Worm (Caenorhabditis elegans): ENCODE data around the gene srt-55.

Gene srt-55

DNA sequence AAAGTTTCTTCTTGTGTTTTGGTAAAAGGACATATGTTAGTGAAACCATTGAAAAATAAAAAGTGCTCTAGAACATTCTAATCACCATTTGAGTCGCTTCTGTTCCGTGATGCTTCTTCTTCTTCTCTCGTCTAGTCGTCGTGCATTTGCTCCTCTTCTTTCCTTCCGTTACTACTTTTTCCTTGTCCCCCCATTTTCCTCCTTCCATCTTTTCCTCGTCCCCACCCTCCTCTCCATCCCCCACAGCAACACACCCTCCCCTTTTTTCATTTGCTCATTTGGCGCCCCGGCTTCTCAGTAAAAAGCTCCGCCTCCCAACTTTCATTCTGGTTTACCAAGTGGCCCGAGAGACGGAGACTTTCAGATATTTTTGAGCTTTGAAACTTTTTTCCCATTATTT lies 45.4 kb upstream of the srt-55 start (continued):
- peak; percentile 73 for TF ChIP-seq fkh-8 (tag; optimal IDR thresholded peaks at IDR 0.05)
- no peak for TF ChIP-seq hpl-2 (GFP tag; optimal IDR thresholded peaks at IDR 0.05)
- TF ChIP-seq fkh-4 (tag; optimal IDR thresholded peaks at IDR 0.05; ENCODE audit: borderline replicate concordance) = no peak
- TF ChIP-seq swsn-7 (tag; optimal IDR thresholded peaks at IDR 0.05) = no peak
- TF ChIP-seq F16B12.6 (tag; optimal IDR thresholded peaks at IDR 0.05) = no peak
- TF ChIP-seq nhr-20 (tag; optimal IDR thresholded peaks at IDR 0.05) = no peak
- no peak for TF ChIP-seq ceh-88 (GFP tag; IDR thresholded peaks at IDR 0.05)
- no peak for TF ChIP-seq ceh-63 (GFP tag; optimal IDR thresholded peaks at IDR 0.05)
- TF ChIP-seq ces-1 (GFP tag; optimal IDR thresholded peaks at IDR 0.05) = peak; percentile 26
- peak in 2 of 3 experiments; percentile 10 to 49 for TF ChIP-seq ceh-82 (tag; optimal IDR thresholded peaks at IDR 0.05)
- TF ChIP-seq mdl-1 (tag; optimal IDR thresholded peaks at IDR 0.05) = no peak
- TF ChIP-seq mep-1 (tag; optimal IDR thresholded peaks at IDR 0.05) = peak; percentile 11
- TF ChIP-seq pqm-1 (tag; optimal IDR thresholded peaks at IDR 0.05) = no peak
- TF ChIP-seq nhr-84 (tag; optimal IDR thresholded peaks at IDR 0.05) = no peak
- no peak for TF ChIP-seq Y116A8C.19 (tag; optimal IDR thresholded peaks at IDR 0.05; ENCODE audit: borderline replicate concordance)
- TF ChIP-seq lin-39 (tag; optimal IDR thresholded peaks at IDR 0.05) = no peak

DNA sequence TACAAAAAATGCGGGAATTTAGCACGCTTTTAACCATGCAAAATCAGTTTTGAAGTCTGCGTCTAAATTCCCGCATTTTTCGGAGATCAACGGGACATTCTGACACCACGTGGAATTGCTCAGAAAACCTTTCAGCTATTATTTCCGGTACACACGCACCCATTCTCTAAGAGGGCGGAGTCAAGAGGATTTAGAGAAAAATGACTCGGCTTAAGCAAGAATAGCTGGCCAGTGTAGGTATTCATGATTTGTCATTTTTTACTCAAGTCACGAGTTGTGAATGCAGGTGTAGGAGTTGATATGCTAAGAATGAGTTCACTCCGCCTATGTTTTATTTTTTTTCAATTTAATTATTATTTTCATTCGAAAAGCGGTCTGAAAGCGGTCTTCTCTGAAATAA lies 44.4 kb upstream of the srt-55 start:
- TF ChIP-seq dsc-1 (tag; optimal IDR thresholded peaks at IDR 0.05) (peak; percentile 60), unc-62 (GFP tag; optimal IDR thresholded peaks at IDR 0.05) (no peak), nhr-19 (GFP tag; conservative IDR thresholded peaks at IDR 0.05) (no peak), sptf-1 (tag; optimal IDR thresholded peaks at IDR 0.05) (no peak), nhr-28 (tag; optimal IDR thresholded peaks at IDR 0.05) (no peak), unc-86 (tag; optimal IDR thresholded peaks at IDR 0.05) (no peak), pqm-1 (tag; optimal IDR thresholded peaks at IDR 0.05) (no peak), skn-1 (tag; optimal IDR thresholded peaks at IDR 0.05) (no peak), nhr-85 (tag) (no peak), lin-39 (tag; optimal IDR thresholded peaks at IDR 0.05) (no peak), sup-37 (GFP tag; optimal IDR thresholded peaks at IDR 0.05) (no peak), mef-2 (tag; optimal IDR thresholded peaks at IDR 0.05) (no peak), nhr-47 (tag; optimal IDR thresholded peaks at IDR 0.05) (peak; percentile 61), irx-1 (tag; optimal IDR thresholded peaks at IDR 0.05) (no peak), ces-1 (GFP tag; optimal IDR thresholded peaks at IDR 0.05) (no peak), hlh-17 (GFP tag; optimal IDR thresholded peaks at IDR 0.05; ENCODE audit: borderline replicate concordance) (no peak), isw-1 (GFP tag; IDR thresholded peaks at IDR 0.05) (no peak), lin-35 (GFP tag; optimal IDR thresholded peaks at IDR 0.05) (peak in 1 of 2 experiments; percentile 1), unc-30 (tag; optimal IDR thresholded peaks at IDR 0.05) (no peak), swsn-7 (tag; optimal IDR thresholded peaks at IDR 0.05) (peak; percentile 32), lin-13 (GFP tag; optimal IDR thresholded peaks at IDR 0.05) (no peak), nhr-12 (tag; optimal IDR thresholded peaks at IDR 0.05) (no peak), tlp-1 (tag; optimal IDR thresholded peaks at IDR 0.05) (no peak), ceh-90 (tag; optimal IDR thresholded peaks at IDR 0.05) (no peak), efl-1 (optimal IDR thresholded peaks at IDR 0.05) (no peak), efl-1 (GFP tag; optimal IDR thresholded peaks at IDR 0.05 in 1 of 2) (peak in 1 of 2 experiments; percentile 80), pax-3 (tag; optimal IDR thresholded peaks at IDR 0.05) (peak; percentile 40), nhr-20 (tag; optimal IDR thresholded peaks at IDR 0.05) (no peak), Y116A8C.19 (tag; optimal IDR thresholded peaks at IDR 0.05; ENCODE audit: borderline replicate concordance) (no peak), hpl-2 (GFP tag; optimal IDR thresholded peaks at IDR 0.05) (no peak), sox-4 (tag; optimal IDR thresholded peaks at IDR 0.05) (peak; percentile 77), nhr-11 (tag; optimal IDR thresholded peaks at IDR 0.05) (no peak), unc-98 (GFP tag; IDR thresholded peaks at IDR 0.05) (no peak), elt-2 (tag; optimal IDR thresholded peaks at IDR 0.05) (no peak), ets-5 (GFP tag; IDR thresholded peaks at IDR 0.05) (no peak), fkh-8 (tag; optimal IDR thresholded peaks at IDR 0.05) (peak; percentile 93), ztf-4 (tag; optimal IDR thresholded peaks at IDR 0.05) (no peak), pag-3 (tag; optimal IDR thresholded peaks at IDR 0.05; ENCODE audit: borderline replicate concordance, insufficient read depth) (no peak), zip-4 (GFP tag; optimal IDR thresholded peaks at IDR 0.05) (no peak), snu-23 (GFP tag; optimal IDR thresholded peaks at IDR 0.05) (peak; percentile 8), ztf-11 (tag; optimal IDR thresholded peaks at IDR 0.05) (no peak), nhr-84 (tag; optimal IDR thresholded peaks at IDR 0.05) (no peak), nhr-71 (tag; optimal IDR thresholded peaks at IDR 0.05) (peak; percentile 67), efl-3 (GFP tag; optimal IDR thresholded peaks at IDR 0.05) (no peak)

Data from whole organism, L1 larva.